Worm (Caenorhabditis elegans) whole organism, early embryonic: ENCODE data around the gene T10B5.4.

Experiments used
- ama-1 ChIP-seq: fragments of 150-350 bp; optimal IDR thresholded peaks from 2 replicates; lab custom pipeline; 2014
- ets-7 ChIP-seq: sonication (generic microtip); optimal IDR thresholded peaks from 2 replicates; lab custom pipeline; 2016; ENCODE audit warnings: missing genotype, missing genetic modification characterization, missing compliant biosample characterization
- flt-1 ChIP-seq: fragments of 200-800 bp; sonication (Bioruptor generic); IDR thresholded peaks from 2 replicates; pipeline ENCODE4 v1.3.6; 2022; ENCODE audit warnings: missing genetic modification characterization, missing compliant biosample characterization
- hnd-1 ChIP-seq: sonication (generic microtip); optimal IDR thresholded peaks from 2 replicates; lab custom pipeline; 2016; ENCODE audit warnings: missing genetic modification characterization, missing compliant biosample characterization
- tbx-11 ChIP-seq: fragments of 200-800 bp; sonication (Bioruptor generic); IDR thresholded peaks from 2 replicates; pipeline ENCODE4 v1.3.6; 2022; ENCODE audit warnings: missing genetic modification characterization, missing compliant biosample characterization
- tbx-37 ChIP-seq: fragments of 200-800 bp; sonication (Bioruptor generic); conservative IDR thresholded peaks from 2 replicates; pipeline ENCODE4 v1.3.6; 2022; ENCODE audit warnings: missing genetic modification reagents, missing genetic modification characterization, missing compliant biosample characterization

ce11 chrV:1824528-1824927 lies 47.1 kb downstream of the T10B5.4 start:
- no peak for TF ChIP-seq ama-1 (lab: Kevin White, UChicago)
- no peak for TF ChIP-seq ets-7 (tag; lab: Kevin White, UChicago)
- no peak for TF ChIP-seq tbx-11
- no peak for TF ChIP-seq flt-1 (GFP tag; lab: Robert Waterston, UW)
- no peak for TF ChIP-seq hnd-1 (tag; lab: Kevin White, UChicago)
- no peak for TF ChIP-seq tbx-37
